Fruit fly (Drosophila melanogaster): ENCODE measurements around the gene CG17380.

DNA sequence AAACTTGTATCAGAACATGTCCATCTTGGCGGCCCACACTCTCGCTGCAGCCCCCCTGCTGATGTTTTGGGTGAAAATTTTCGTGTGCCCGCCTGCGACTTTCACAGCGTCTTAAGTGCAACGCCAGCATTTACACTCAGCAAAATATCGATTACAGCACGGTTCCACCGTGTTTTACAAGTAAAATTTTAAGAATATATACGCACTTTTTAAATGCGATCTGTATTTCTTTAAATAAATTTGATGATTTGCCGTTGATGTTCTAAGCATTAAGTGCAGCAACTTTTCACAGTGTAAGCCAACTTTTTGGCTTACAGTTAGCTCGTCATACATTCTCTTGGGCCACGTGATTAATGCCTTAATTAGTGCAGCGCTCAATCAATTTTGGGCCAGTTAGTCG, 14.1 kb upstream of the CG17380 start:
- TF ChIP-seq Eip78C (GFP tag) (peak; percentile 68), CG34406 (GFP tag; optimal IDR thresholded peaks at IDR 0.05) (no peak), lz (GFP tag; optimal IDR thresholded peaks at IDR 0.05) (no peak), vri (GFP tag; optimal IDR thresholded peaks at IDR 0.05) (no peak), CG6163 (GFP tag; IDR thresholded peaks at IDR 0.05) (no peak; the same call in 2 of the 3 replicates), CG3919 (GFP tag; optimal IDR thresholded peaks at IDR 0.05) (peak; percentile 30), fd59A (GFP tag; optimal IDR thresholded peaks at IDR 0.05) (no peak)
